Fruit fly (Drosophila melanogaster): ENCODE results near the gene Est-P.

Gene Est-P

DNA sequence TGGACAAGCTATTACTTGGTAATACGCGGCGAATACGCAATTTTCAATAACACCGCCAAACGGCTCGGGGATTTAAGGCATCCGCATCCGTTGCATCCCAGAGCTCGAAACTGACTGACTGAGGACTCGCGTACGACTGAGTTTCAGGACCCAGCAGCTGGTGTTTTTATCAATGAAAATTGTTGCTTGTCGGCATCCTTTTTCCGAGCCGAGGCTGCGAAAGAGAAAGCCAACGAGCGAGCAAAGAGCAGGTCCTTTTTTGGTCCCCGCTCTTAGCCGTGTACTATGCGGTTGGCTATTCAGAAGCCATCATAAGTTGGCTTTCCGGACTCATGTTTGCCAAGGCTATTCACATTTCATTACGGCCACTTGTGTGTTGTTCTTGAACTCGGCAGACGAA is 15.2 kb upstream of the Est-P start, which contains the start of gene Rh7:
TSS of gene Rh7 (minus strand) at position 101 of the 400 bp plus-strand sequence.
- TF ChIP-seq bab1 (GFP tag; optimal IDR thresholded peaks at IDR 0.05) (no peak), CG7045 (GFP tag; optimal IDR thresholded peaks at IDR 0.05) (no peak), CG11617 (GFP tag; optimal IDR thresholded peaks at IDR 0.05) (no peak), toe (GFP tag; optimal IDR thresholded peaks at IDR 0.05) (no peak), cic (GFP tag; optimal IDR thresholded peaks at IDR 0.05) (no peak), CG14711 (tag; optimal IDR thresholded peaks at IDR 0.05) (no peak), tj (GFP tag; optimal IDR thresholded peaks at IDR 0.05) (no peak)

dm6 chr3L:12177301-12177700 is 13.2 kb upstream of the Est-P start, which contains the start of gene CAH2:
Gene CAH2, plus strand, starts transcription at chr3L:12177601.
- no peak for TF ChIP-seq CG14711 (tag; optimal IDR thresholded peaks at IDR 0.05)
- TF ChIP-seq CG11617 (GFP tag; optimal IDR thresholded peaks at IDR 0.05): no peak
- no peak for TF ChIP-seq CG7045 (GFP tag; optimal IDR thresholded peaks at IDR 0.05)
- no peak for TF ChIP-seq CG12768 (GFP tag; optimal IDR thresholded peaks at IDR 0.05)
- TF ChIP-seq CG1620 (GFP tag; optimal IDR thresholded peaks at IDR 0.05): no peak
- TF ChIP-seq tj (GFP tag; optimal IDR thresholded peaks at IDR 0.05): no peak
- TF ChIP-seq Crg-1 (GFP tag; optimal IDR thresholded peaks at IDR 0.05): no peak
- no peak for TF ChIP-seq cnc (optimal IDR thresholded peaks at IDR 0.05)
- no peak for TF ChIP-seq cic (GFP tag; optimal IDR thresholded peaks at IDR 0.05)
- no peak for TF ChIP-seq Hr96 (GFP tag; optimal IDR thresholded peaks at IDR 0.05)
- no peak for TF ChIP-seq CG7101 (tag; optimal IDR thresholded peaks at IDR 0.05)
- no peak for TF ChIP-seq pad (GFP tag; optimal IDR thresholded peaks at IDR 0.05)
- TF ChIP-seq toe (GFP tag; optimal IDR thresholded peaks at IDR 0.05): no peak

DNA sequence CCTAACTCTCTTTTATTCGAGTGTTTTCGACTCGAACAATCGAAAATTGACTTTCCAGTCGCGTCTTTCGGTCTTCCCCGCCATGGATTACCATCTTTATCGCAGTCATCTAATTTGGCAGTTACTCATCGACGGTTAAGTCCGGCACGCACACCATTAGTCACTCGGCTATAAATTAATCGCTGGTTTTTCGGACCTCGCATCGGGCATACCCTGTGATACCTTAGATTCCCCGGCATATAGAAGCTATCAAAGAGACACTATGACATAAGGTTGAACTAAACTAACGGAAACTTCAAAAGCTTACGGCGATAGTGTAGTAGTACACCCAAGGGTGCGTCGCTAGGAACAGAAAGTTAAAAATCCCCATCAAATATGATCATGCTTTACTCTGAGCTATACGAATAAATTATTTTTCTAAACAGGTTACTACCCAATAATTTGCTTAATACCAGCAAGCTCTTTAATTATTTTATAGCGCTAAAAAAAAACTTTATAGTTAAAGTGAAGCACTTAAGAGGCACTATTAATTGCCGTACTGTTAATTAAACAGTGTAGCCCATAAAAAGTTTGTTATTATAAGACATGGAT is 11.6 kb upstream of the Est-P start:
- TF ChIP-seq CG33017 (tag; optimal IDR thresholded peaks at IDR 0.05) (peak; percentile 15), CG12768 (GFP tag; optimal IDR thresholded peaks at IDR 0.05) (no peak), Hr96 (GFP tag; optimal IDR thresholded peaks at IDR 0.05) (no peak), CG1620 (GFP tag; optimal IDR thresholded peaks at IDR 0.05) (no peak), Mnt (GFP tag; optimal IDR thresholded peaks at IDR 0.05) (no peak), tj (GFP tag; optimal IDR thresholded peaks at IDR 0.05) (no peak), cic (GFP tag; optimal IDR thresholded peaks at IDR 0.05) (peak; percentile 60), CG11617 (GFP tag; optimal IDR thresholded peaks at IDR 0.05) (peak; percentile 43), Crg-1 (GFP tag; optimal IDR thresholded peaks at IDR 0.05) (no peak), CG14711 (tag; optimal IDR thresholded peaks at IDR 0.05) (no peak), bab1 (GFP tag; optimal IDR thresholded peaks at IDR 0.05) (peak; percentile 29), pad (GFP tag; optimal IDR thresholded peaks at IDR 0.05) (no peak), kay (GFP tag; ENCODE audit: borderline replicate concordance) (no peak), CG7101 (tag; optimal IDR thresholded peaks at IDR 0.05) (no peak), CG5204 (GFP tag; optimal IDR thresholded peaks at IDR 0.05) (no peak), ovo (GFP tag; optimal IDR thresholded peaks at IDR 0.05) (peak; percentile 94), Clk (GFP tag; optimal IDR thresholded peaks at IDR 0.05) (no peak), toe (GFP tag; optimal IDR thresholded peaks at IDR 0.05) (peak; percentile 32), CG7045 (GFP tag; optimal IDR thresholded peaks at IDR 0.05) (peak; percentile 26), cnc (optimal IDR thresholded peaks at IDR 0.05) (no peak)

- TF ChIP-seq CG5204 (GFP tag; optimal IDR thresholded peaks at IDR 0.05) (peak; percentile 53), CG12768 (GFP tag; optimal IDR thresholded peaks at IDR 0.05) (no peak), CG7101 (tag; optimal IDR thresholded peaks at IDR 0.05) (peak; percentile 28), CG11617 (GFP tag; optimal IDR thresholded peaks at IDR 0.05) (peak; percentile 5)
Observed at dm6 chr3L:12183967-12184366, 6.6 kb upstream of the Est-P start.

- TF ChIP-seq bab1 (GFP tag; optimal IDR thresholded peaks at IDR 0.05) (no peak), CG33017 (tag; optimal IDR thresholded peaks at IDR 0.05) (no peak), tj (GFP tag; optimal IDR thresholded peaks at IDR 0.05) (no peak), CG12768 (GFP tag; optimal IDR thresholded peaks at IDR 0.05) (no peak), CG7101 (tag; optimal IDR thresholded peaks at IDR 0.05) (no peak), cic (GFP tag; optimal IDR thresholded peaks at IDR 0.05) (peak; percentile 85), cnc (optimal IDR thresholded peaks at IDR 0.05) (no peak), pad (GFP tag; optimal IDR thresholded peaks at IDR 0.05) (peak; percentile 22), Crg-1 (GFP tag; optimal IDR thresholded peaks at IDR 0.05) (no peak), Mnt (GFP tag; optimal IDR thresholded peaks at IDR 0.05) (no peak), CG7045 (GFP tag; optimal IDR thresholded peaks at IDR 0.05) (no peak), ovo (GFP tag; optimal IDR thresholded peaks at IDR 0.05) (no peak), Hr96 (GFP tag; optimal IDR thresholded peaks at IDR 0.05) (no peak), CG5204 (GFP tag; optimal IDR thresholded peaks at IDR 0.05) (no peak)
Observed at dm6 chr3L:12184564-12185034, 5.9 kb upstream of the Est-P start, which contains the start of gene Miox. Gene Miox, plus strand, starts transcription at chr3L:12184984.

DNA sequence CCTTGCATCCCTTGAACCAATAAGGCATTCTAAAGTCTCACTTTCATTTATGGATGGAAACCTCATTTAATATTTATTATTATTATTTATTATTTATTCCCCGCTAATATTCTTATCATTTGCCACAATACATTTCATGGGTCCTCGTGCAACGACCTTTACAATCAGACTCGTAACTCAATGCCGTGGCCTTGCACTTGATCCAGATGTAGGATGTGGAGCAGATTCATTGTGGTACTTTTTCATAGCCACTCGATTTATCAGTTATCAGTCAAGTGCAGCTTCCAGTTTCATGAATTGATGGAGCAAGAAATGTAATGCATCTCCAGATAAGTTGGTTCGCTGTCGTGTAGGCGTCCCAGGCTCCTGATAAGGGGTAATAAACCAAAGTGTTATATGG is 5.2 kb upstream of the Est-P start:
- TF ChIP-seq CG11617 (GFP tag; optimal IDR thresholded peaks at IDR 0.05): no peak
- no peak for TF ChIP-seq CG1620 (GFP tag; optimal IDR thresholded peaks at IDR 0.05)
- no peak for TF ChIP-seq CG12768 (GFP tag; optimal IDR thresholded peaks at IDR 0.05)
- TF ChIP-seq pad (GFP tag; optimal IDR thresholded peaks at IDR 0.05): no peak
- no peak for TF ChIP-seq CG14711 (tag; optimal IDR thresholded peaks at IDR 0.05)
- TF ChIP-seq Hr96 (GFP tag; optimal IDR thresholded peaks at IDR 0.05): no peak
- no peak for TF ChIP-seq CG5204 (GFP tag; optimal IDR thresholded peaks at IDR 0.05)
- no peak for TF ChIP-seq toe (GFP tag; optimal IDR thresholded peaks at IDR 0.05)
- TF ChIP-seq kay (GFP tag; ENCODE audit: borderline replicate concordance): no peak
- no peak for TF ChIP-seq cic (GFP tag; optimal IDR thresholded peaks at IDR 0.05)
- TF ChIP-seq CG33017 (tag; optimal IDR thresholded peaks at IDR 0.05): no peak
- no peak for TF ChIP-seq Clk (GFP tag; optimal IDR thresholded peaks at IDR 0.05)
- TF ChIP-seq ovo (GFP tag; optimal IDR thresholded peaks at IDR 0.05): no peak
- no peak for TF ChIP-seq CG7101 (tag; optimal IDR thresholded peaks at IDR 0.05)
- TF ChIP-seq CG7045 (GFP tag; optimal IDR thresholded peaks at IDR 0.05): no peak
- no peak for TF ChIP-seq tj (GFP tag; optimal IDR thresholded peaks at IDR 0.05)
- no peak for TF ChIP-seq Crg-1 (GFP tag; optimal IDR thresholded peaks at IDR 0.05)
- no peak for TF ChIP-seq Mnt (GFP tag; optimal IDR thresholded peaks at IDR 0.05)
